Fruit fly (Drosophila melanogaster) whole organism, embryonic: ENCODE measurements around the gene CG43731.

Experiments used
- Antp ChIP-seq: fragments of 200-800 bp; sonication (Bioruptor generic); optimal IDR thresholded peaks from 3 replicates; lab custom pipeline; 2016; ENCODE audit warnings: missing biosample characterization, missing genetic modification characterization
- Bgb ChIP-seq: fragments of 200-800 bp; sonication (Bioruptor generic); IDR thresholded peaks from 2 replicates; pipeline ENCODE4 v1.3.6; 2022; ENCODE audit warnings: missing biosample characterization, missing genetic modification characterization; ENCODE audit not compliant: partially characterized antibody
- CG10147 ChIP-seq: fragments of 200-800 bp; sonication (Bioruptor generic); optimal IDR thresholded peaks from 2 replicates; lab custom pipeline; 2019; ENCODE audit warnings: missing biosample characterization, mild to moderate bottlenecking, missing genetic modification characterization, moderate library complexity
- CG11695 ChIP-seq: fragments of 200-800 bp; sonication (Bioruptor generic); IDR thresholded peaks from 3 replicates; pipeline ENCODE4 v1.3.6; 2022; ENCODE audit warnings: missing biosample characterization, missing genetic modification characterization
- CG12659 ChIP-seq: fragments of 200-800 bp; sonication (Bioruptor generic); optimal IDR thresholded peaks from 3 replicates; lab custom pipeline; 2017; ENCODE audit warnings: mild to moderate bottlenecking, missing biosample characterization, missing genetic modification reagents, missing genetic modification characterization
- CG1602 ChIP-seq: fragments of 200-800 bp; sonication (Bioruptor generic); optimal IDR thresholded peaks from 3 replicates; lab custom pipeline; 2016; ENCODE audit warnings: missing biosample characterization, missing genetic modification characterization
- CG17385 ChIP-seq: fragments of 200-800 bp; sonication (Bioruptor generic); optimal IDR thresholded peaks from 3 replicates; lab custom pipeline; 2018; ENCODE audit warnings: missing biosample characterization, mild to moderate bottlenecking, missing genetic modification characterization
- CG17612 ChIP-seq: fragments of 200-800 bp; sonication (Bioruptor generic); IDR thresholded peaks from 2 replicates; pipeline ENCODE4 v1.3.6; 2022; ENCODE audit warnings: missing biosample characterization, missing genetic modification characterization
- CG1792 ChIP-seq: fragments of 200-800 bp; sonication (Bioruptor generic); optimal IDR thresholded peaks from 2 replicates; lab custom pipeline; 2016; ENCODE audit warnings: missing biosample characterization, missing genetic modification characterization
- CG18599 ChIP-seq: fragments of 200-800 bp; sonication (Bioruptor generic); optimal IDR thresholded peaks from 3 replicates; lab custom pipeline; 2017; ENCODE audit warnings: missing biosample characterization, missing genetic modification characterization, mild to moderate bottlenecking, moderate library complexity, missing genetic modification reagents
- CG2116 ChIP-seq: fragments of 200-800 bp; sonication (Bioruptor generic); optimal IDR thresholded peaks from 3 replicates; lab custom pipeline; 2018; ENCODE audit warnings: missing biosample characterization, mild to moderate bottlenecking, missing genetic modification characterization
- CG30403 ChIP-seq: fragments of 200-800 bp; sonication (Bioruptor generic); optimal IDR thresholded peaks from 3 replicates; lab custom pipeline; 2016; ENCODE audit warnings: missing biosample characterization, missing genetic modification characterization
- CG31365 ChIP-seq: fragments of 200-800 bp; sonication (Bioruptor generic); optimal IDR thresholded peaks from 2 replicates; lab custom pipeline; 2018; ENCODE audit warnings: missing biosample characterization, mild to moderate bottlenecking, missing genetic modification characterization
- CG4854 ChIP-seq: fragments of 200-800 bp; sonication (Bioruptor generic); optimal IDR thresholded peaks from 2 replicates; lab custom pipeline; 2016; ENCODE audit warnings: missing biosample characterization, missing genetic modification characterization, inconsistent platforms
- CG6854 ChIP-seq: fragments of 200-800 bp; sonication (Bioruptor generic); optimal IDR thresholded peaks from 3 replicates; lab custom pipeline; 2017; ENCODE audit warnings: missing biosample characterization, mild to moderate bottlenecking, missing genetic modification characterization
- CG7556 ChIP-seq: fragments of 200-800 bp; sonication (Bioruptor generic); optimal IDR thresholded peaks from 2 replicates; lab custom pipeline; 2017; ENCODE audit warnings: missing biosample characterization, mild to moderate bottlenecking, missing genetic modification characterization
- CG8388 ChIP-seq: fragments of 200-800 bp; sonication (Bioruptor generic); optimal IDR thresholded peaks from 2 replicates; lab custom pipeline; 2019; ENCODE audit warnings: missing biosample characterization, mild to moderate bottlenecking, missing genetic modification characterization, moderate library complexity
- CG9797 ChIP-seq: fragments of 200-800 bp; sonication (Bioruptor generic); optimal IDR thresholded peaks from 3 replicates; lab custom pipeline; 2018; ENCODE audit warnings: missing biosample characterization, mild to moderate bottlenecking, missing genetic modification characterization
- CG9876 ChIP-seq: fragments of 200-800 bp; sonication (Bioruptor generic); optimal IDR thresholded peaks from 2 replicates; lab custom pipeline; 2016; ENCODE audit warnings: missing biosample characterization, missing genetic modification characterization
- D19A ChIP-seq: fragments of 200-800 bp; optimal IDR thresholded peaks from 3 replicates; lab custom pipeline; 2019; ENCODE audit warnings: missing biosample characterization, mild to moderate bottlenecking, missing genetic modification characterization, moderate library complexity
- Dll ChIP-seq: fragments of 200-800 bp; sonication (Bioruptor generic); IDR thresholded peaks from 4 replicates; pipeline ENCODE4 v1.3.6; 2022; ENCODE audit warnings: missing biosample characterization, missing genetic modification characterization; ENCODE audit not compliant: partially characterized antibody
- Dp ChIP-seq: fragments of 200-800 bp; sonication (Bioruptor generic); optimal IDR thresholded peaks from 2 replicates; lab custom pipeline; 2018; ENCODE audit warnings: missing biosample characterization, mild to moderate bottlenecking, missing genetic modification characterization, moderate library complexity
- Ets65A ChIP-seq: fragments of 200-800 bp; sonication (Bioruptor generic); peaks from one replicate; lab custom pipeline; 2016; ENCODE audit warnings: missing biosample characterization, missing genetic modification characterization
- Fer3 ChIP-seq: fragments of 200-800 bp; sonication (Bioruptor generic); optimal IDR thresholded peaks from 2 replicates; lab custom pipeline; 2018; ENCODE audit warnings: missing biosample characterization, mild to moderate bottlenecking, missing genetic modification characterization, moderate library complexity
- HLH54F ChIP-seq: fragments of 200-800 bp; sonication (Bioruptor generic); optimal IDR thresholded peaks from 3 replicates; lab custom pipeline; 2016; ENCODE audit warnings: missing biosample characterization, missing genetic modification characterization
- Hr51 ChIP-seq, 2 experiments: fragments of 200-800 bp; sonication (Bioruptor generic); optimal IDR thresholded peaks; 2 replicates in 1 of 2; 3 replicates in 1 of 2; lab custom pipeline; 2016 to 2018; ENCODE audit warnings: missing biosample characterization in 2 of 2, missing genetic modification characterization in 2 of 2, mild to moderate bottlenecking in 1 of 2, moderate library complexity in 1 of 2
- Mrtf ChIP-seq: fragments of 200-800 bp; sonication (Bioruptor generic); IDR thresholded peaks from 3 replicates; pipeline ENCODE4 v1.3.6; 2022; ENCODE audit warnings: missing biosample characterization, missing genetic modification characterization
- Nf-YA ChIP-seq: fragments of 200-800 bp; sonication (Bioruptor generic); IDR thresholded peaks from 2 replicates; pipeline ENCODE4 v1.3.6; 2022; ENCODE audit warnings: missing biosample characterization, missing genetic modification characterization
- Ssrp ChIP-seq: fragments of 200-800 bp; sonication (Bioruptor generic); optimal IDR thresholded peaks from 2 replicates; lab custom pipeline; 2018; ENCODE audit warnings: missing biosample characterization, mild to moderate bottlenecking, missing genetic modification characterization, moderate library complexity
- bowl ChIP-seq: fragments of 200-800 bp; sonication (Bioruptor generic); IDR thresholded peaks from 2 replicates; pipeline ENCODE4 v1.3.6; 2022; ENCODE audit warnings: missing biosample characterization, missing genetic modification characterization
- br ChIP-seq: fragments of >200 bp; optimal IDR thresholded peaks from 2 replicates; lab custom pipeline; 2017
- ci ChIP-seq: fragments of 200-800 bp; sonication (Bioruptor generic); IDR thresholded peaks from 3 replicates; pipeline ENCODE4 v1.3.6; 2022; ENCODE audit warnings: missing biosample characterization, missing genetic modification characterization
- cwo ChIP-seq: fragments of 200-800 bp; sonication (Bioruptor generic); optimal IDR thresholded peaks from 3 replicates; lab custom pipeline; 2017; ENCODE audit warnings: missing biosample characterization, missing genetic modification characterization, mild to moderate bottlenecking, moderate library complexity, missing genetic modification reagents
- dysf ChIP-seq: fragments of 200-800 bp; sonication (Bioruptor generic); IDR thresholded peaks from 3 replicates; pipeline ENCODE4 v1.3.6; 2022; ENCODE audit warnings: missing biosample characterization, missing genetic modification characterization
- ewg ChIP-seq: fragments of 200-800 bp; sonication (Bioruptor generic); optimal IDR thresholded peaks from 3 replicates; lab custom pipeline; 2017; ENCODE audit warnings: mild to moderate bottlenecking, missing biosample characterization, missing genetic modification reagents, missing genetic modification characterization
- exex ChIP-seq: fragments of 200-800 bp; sonication (Bioruptor generic); optimal IDR thresholded peaks from 4 replicates; lab custom pipeline; 2018; ENCODE audit warnings: missing biosample characterization, mild to moderate bottlenecking, missing genetic modification characterization, moderate library complexity
- ind ChIP-seq: fragments of 200-800 bp; sonication (Bioruptor generic); optimal IDR thresholded peaks from 3 replicates; lab custom pipeline; 2016; ENCODE audit warnings: missing biosample characterization, missing genetic modification characterization
- kay ChIP-seq: fragments of 200-800 bp; sonication (Bioruptor generic); optimal IDR thresholded peaks from 2 replicates; lab custom pipeline; 2016; ENCODE audit warnings: missing biosample characterization, missing genetic modification characterization
- lab ChIP-seq: fragments of 200-800 bp; sonication (Bioruptor generic); optimal IDR thresholded peaks from 3 replicates; lab custom pipeline; 2017; ENCODE audit warnings: missing biosample characterization, missing genetic modification characterization, mild to moderate bottlenecking, moderate library complexity, missing genetic modification reagents
- lilli ChIP-seq: fragments of 200-800 bp; sonication (Bioruptor generic); optimal IDR thresholded peaks from 3 replicates; lab custom pipeline; 2016; ENCODE audit warnings: missing biosample characterization, missing genetic modification characterization
- pho ChIP-seq: fragments of 200-800 bp; sonication (Bioruptor generic); optimal IDR thresholded peaks from 2 replicates; lab custom pipeline; 2016; ENCODE audit warnings: missing biosample characterization, missing genetic modification characterization
- phol ChIP-seq: fragments of 200-800 bp; sonication (Bioruptor generic); optimal IDR thresholded peaks from 3 replicates; lab custom pipeline; 2018; ENCODE audit warnings: missing biosample characterization, mild to moderate bottlenecking, missing genetic modification characterization, moderate library complexity
- prd ChIP-seq, 3 experiments: fragments of >200 bp in 2 of 3; fragments of 200-800 bp in 1 of 3; sonication (Bioruptor generic) in 1 of 3; optimal IDR thresholded peaks in 2 of 3; IDR thresholded peaks in 1 of 3; 2 replicates in 2 of 3; 3 replicates in 1 of 3; pipeline versions ENCODE4 v1.3.6 to Lab custom; 2017 to 2022; ENCODE audit warnings: missing biosample characterization in 1 of 3, missing genetic modification characterization in 1 of 3
- ranshi ChIP-seq: fragments of 200-800 bp; sonication (Bioruptor generic); IDR thresholded peaks from 2 replicates; pipeline ENCODE4 v1.3.6; 2022; ENCODE audit warnings: missing biosample characterization, missing genetic modification characterization
- scrt ChIP-seq: fragments of 200-800 bp; sonication (Bioruptor generic); optimal IDR thresholded peaks from 2 replicates; lab custom pipeline; 2018; ENCODE audit warnings: missing biosample characterization, mild to moderate bottlenecking, missing genetic modification characterization, moderate library complexity
- slbo ChIP-seq: fragments of 200-800 bp; sonication (Bioruptor generic); IDR thresholded peaks from 2 replicates; pipeline ENCODE4 v1.3.6; 2022; ENCODE audit warnings: missing biosample characterization, missing genetic modification characterization
- so ChIP-seq: fragments of 200-800 bp; sonication (Bioruptor generic); IDR thresholded peaks from 3 replicates; pipeline ENCODE4 v1.3.6; 2022; ENCODE audit warnings: missing biosample characterization, missing genetic modification characterization
- trem ChIP-seq: fragments of 200-800 bp; optimal IDR thresholded peaks from 3 replicates; lab custom pipeline; 2019; ENCODE audit warnings: missing biosample characterization, mild to moderate bottlenecking, missing genetic modification characterization, moderate library complexity
- twi ChIP-seq: fragments of 200-800 bp; optimal IDR thresholded peaks from 2 replicates; lab custom pipeline; 2019; ENCODE audit warnings: missing biosample characterization, mild to moderate bottlenecking, missing genetic modification characterization, moderate library complexity
- z ChIP-seq: fragments of 200-800 bp; sonication (Bioruptor generic); IDR thresholded peaks from 3 replicates; pipeline ENCODE4 v1.3.6; 2022; ENCODE audit warnings: missing biosample characterization, missing genetic modification characterization

Gene CG43731

DNA sequence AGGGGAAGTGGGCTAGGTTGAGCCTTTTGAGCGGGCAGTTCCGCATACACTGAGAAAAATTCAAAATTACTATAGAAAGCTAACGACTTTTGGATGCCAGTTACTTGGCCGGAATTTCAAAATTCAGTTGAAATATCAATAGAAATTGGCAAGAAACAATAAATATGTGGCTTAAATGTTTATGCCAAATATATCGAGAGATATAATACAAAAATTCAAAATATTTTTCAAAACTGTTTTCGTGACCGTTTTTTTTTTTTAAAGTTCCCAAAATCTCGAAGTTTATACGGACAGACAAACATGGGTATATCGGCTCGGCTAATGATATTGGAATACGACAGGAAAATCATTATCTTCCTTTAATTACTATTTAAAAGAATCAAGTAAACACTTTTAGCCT, 19.1 kb downstream of the CG43731 start (continued):
- no peak for TF ChIP-seq prd (optimal IDR thresholded peaks at IDR 0.05; lab: Kevin White, UChicago)
- peak; percentile 55; the same call in 2 of the 3 replicates for TF ChIP-seq prd (GFP tag; IDR thresholded peaks at IDR 0.05; lab: Robert Waterston, UW)
- TF ChIP-seq D19A, result peak; percentile 4
- peak; percentile 59 for TF ChIP-seq lab
- no peak for TF ChIP-seq CG9797 (GFP tag; lab: Kevin White, UChicago)
- TF ChIP-seq ewg (GFP tag; lab: Kevin White, UChicago), result no peak
- peak; percentile 29 for TF ChIP-seq kay (GFP tag; lab: Kevin White, UChicago)
- no peak for TF ChIP-seq trem (tag; lab: Kevin White, UChicago)
- peak; percentile 57 for TF ChIP-seq CG18599 (GFP tag; lab: Kevin White, UChicago)
- TF ChIP-seq CG8388, result peak; percentile 20
- peak; percentile 29 for TF ChIP-seq CG6854 (GFP tag; lab: Kevin White, UChicago)
- no peak for TF ChIP-seq exex (tag; lab: Kevin White, UChicago)
- peak; percentile 7 for TF ChIP-seq CG12659 (GFP tag; lab: Kevin White, UChicago)
- TF ChIP-seq CG7556 (GFP tag; lab: Kevin White, UChicago), result peak; percentile 69
- no peak for TF ChIP-seq twi (tag; lab: Kevin White, UChicago)
- TF ChIP-seq so (GFP tag; lab: Robert Waterston, UW), result 0 out of 3 replicates have a peak, but pooled peaks have one; percentile 34
- TF ChIP-seq Dll (GFP tag; lab: Robert Waterston, UW), result no peak
- TF ChIP-seq phol (tag; lab: Kevin White, UChicago), result peak; percentile 60
- peak; percentile 7 for TF ChIP-seq Antp (GFP tag; lab: Kevin White, UChicago)
- TF ChIP-seq Dp, result no peak
- 0 out of 2 replicates have a peak, but pooled peaks have one; percentile 12 for TF ChIP-seq Nf-YA (GFP tag; lab: Robert Waterston, UW)
- peak in 1 of 2 experiments; percentile 50 for TF ChIP-seq Hr51 (GFP tag; optimal IDR thresholded peaks at IDR 0.05; lab: Kevin White, UChicago)
- TF ChIP-seq ranshi (GFP tag; lab: Robert Waterston, UW), result 0 out of 2 replicates have a peak, but pooled peaks have one; percentile 31
- TF ChIP-seq scrt (GFP tag; lab: Kevin White, UChicago), result no peak
- TF ChIP-seq CG30403 (GFP tag; lab: Kevin White, UChicago), result peak; percentile 61
- TF ChIP-seq Ets65A, result peak; percentile 93
- TF ChIP-seq CG1602 (GFP tag; lab: Kevin White, UChicago), result peak; percentile 51
- peak; percentile 62 for TF ChIP-seq Ssrp (tag; lab: Kevin White, UChicago)
- peak; percentile 7 for TF ChIP-seq CG1792 (GFP tag; lab: Kevin White, UChicago)
- no peak for TF ChIP-seq CG9876 (GFP tag; lab: Kevin White, UChicago)
- no peak for TF ChIP-seq z (GFP tag; lab: Robert Waterston, UW)
- TF ChIP-seq CG11695 (GFP tag; lab: Robert Waterston, UW), result 0 out of 3 replicates have a peak, but pooled peaks have one; percentile 8
- TF ChIP-seq br (lab: Kevin White, UChicago), result no peak
- TF ChIP-seq CG17385 (GFP tag; lab: Kevin White, UChicago), result no peak
- TF ChIP-seq CG2116 (GFP tag; lab: Kevin White, UChicago), result peak; percentile 16
- 0 out of 2 replicates have a peak, but pooled peaks have one; percentile 15 for TF ChIP-seq CG17612
- peak; percentile 35 for TF ChIP-seq pho (GFP tag; lab: Kevin White, UChicago)
- TF ChIP-seq bowl (GFP tag; lab: Robert Waterston, UW), result no peak
- peak; percentile 42 for TF ChIP-seq Fer3 (tag; lab: Kevin White, UChicago)
- TF ChIP-seq Bgb (GFP tag; lab: Robert Waterston, UW), result no peak
- TF ChIP-seq CG10147, result peak; percentile 35
- TF ChIP-seq CG4854 (GFP tag; lab: Kevin White, UChicago), result no peak
- TF ChIP-seq ind, result peak; percentile 39
- no peak for TF ChIP-seq CG31365 (tag; lab: Kevin White, UChicago)
- no peak; the same call in 1 of the 3 replicates for TF ChIP-seq dysf (GFP tag; lab: Robert Waterston, UW)
- TF ChIP-seq cwo (GFP tag; lab: Kevin White, UChicago), result no peak
- TF ChIP-seq ci, result peak; percentile 43; the same call in 1 of the 3 replicates
- TF ChIP-seq Mrtf (GFP tag; lab: Robert Waterston, UW), result 0 out of 3 replicates have a peak, but pooled peaks have one; percentile 12
- TF ChIP-seq lilli (GFP tag; lab: Kevin White, UChicago), result peak; percentile 54
- TF ChIP-seq slbo (GFP tag; lab: Robert Waterston, UW), result peak; percentile 46
- peak; percentile 37 for TF ChIP-seq HLH54F (GFP tag; lab: Kevin White, UChicago)
